Worm (Caenorhabditis elegans) whole organism, L4/young adult: Measurements from ENCODE around the gene Y45F10B.12.
"Not testable (repeated sequence)": the region's sequence is repeated elsewhere in the genome, so short reads cannot be mapped to it uniquely, and the experiment has no call there.

Experiments used
- W03F9.2 ChIP-seq: fragments of 150-350 bp; optimal IDR thresholded peaks from 2 replicates; lab custom pipeline; 2014; ENCODE audit warnings: missing biosample characterization, missing genetic modification characterization
- dao-5 ChIP-seq: sonication (generic microtip); optimal IDR thresholded peaks from 2 replicates; lab custom pipeline; 2016; ENCODE audit warnings: missing genotype, missing genetic modification characterization, moderate library complexity, missing compliant biosample characterization
- him-1 ChIP-seq: sonication (generic microtip); optimal IDR thresholded peaks from 2 replicates; lab custom pipeline; 2016; ENCODE audit warnings: missing genotype, missing genetic modification reagents, missing genetic modification characterization, missing compliant biosample characterization

Y45F10B.12 gene

ce11 chrIV:13578953-13579352, 8.3 kb upstream of the Y45F10B.12 start, which contains the start of gene sru-16:
sru-16 (plus strand) TSS chrIV:13579253.
- TF ChIP-seq dao-5 (tag; lab: Kevin White, UChicago); W03F9.2; him-1 (tag; lab: Kevin White, UChicago): not testable (repeated sequence)

- TF ChIP-seq dao-5 (tag; lab: Kevin White, UChicago) (no peak), him-1 (tag; lab: Kevin White, UChicago) (no peak), W03F9.2 (no peak)
Measured at ce11 chrIV:13582909-13583308, 4.4 kb upstream of the Y45F10B.12 start, which contains the start of gene sru-12. sru-12 (plus strand) TSS chrIV:13583209.

ce11 chrIV:13584646-13585045, 2.6 kb upstream of the Y45F10B.12 start, which contains the start of gene sru-11:
sru-11 (plus strand) TSS chrIV:13584946.
- no peak for TF ChIP-seq him-1 (tag; lab: Kevin White, UChicago)

ce11 chrIV:13588544-13589043, 1.3 kb downstream of the Y45F10B.12 start, which contains the start of gene sru-9:
sru-9 (plus strand) TSS chrIV:13588993.
- TF ChIP-seq dao-5 (tag; lab: Kevin White, UChicago); him-1 (tag; lab: Kevin White, UChicago); W03F9.2: not testable (repeated sequence)

ce11 chrIV:13591645-13592044, 4.4 kb downstream of the Y45F10B.12 start, which contains the start of gene tsp-5:
tsp-5 (minus strand) TSS chrIV:13591745.
- no peak for TF ChIP-seq W03F9.2

- no peak for TF ChIP-seq W03F9.2
- no peak for TF ChIP-seq dao-5 (tag; lab: Kevin White, UChicago)
- TF ChIP-seq him-1 (tag; lab: Kevin White, UChicago): no peak
Measured at ce11 chrIV:13593351-13593750, 6.1 kb downstream of the Y45F10B.12 start, which contains the start of gene Y45F10B.3. Y45F10B.3 (plus strand) TSS chrIV:13593651.

- not testable (repeated sequence) for TF ChIP-seq dao-5 (tag; lab: Kevin White, UChicago); W03F9.2; him-1 (tag; lab: Kevin White, UChicago)
Measured at ce11 chrIV:13597813-13598212, 10.5 kb downstream of the Y45F10B.12 start, which contains the start of gene Y45F10B.9. Y45F10B.9 (minus strand) TSS chrIV:13597913.

ce11 chrIV:13600643-13601042, 13.4 kb downstream of the Y45F10B.12 start:
- TF ChIP-seq him-1 (tag; lab: Kevin White, UChicago) (no peak), dao-5 (tag; lab: Kevin White, UChicago) (no peak), W03F9.2 (no peak)

ce11 chrIV:13601428-13601827, 14.2 kb downstream of the Y45F10B.12 start:
- TF ChIP-seq dao-5 (tag; lab: Kevin White, UChicago): no peak
- no peak for TF ChIP-seq W03F9.2
- TF ChIP-seq him-1 (tag; lab: Kevin White, UChicago): no peak

- TF ChIP-seq dao-5 (tag; lab: Kevin White, UChicago): no peak
- no peak for TF ChIP-seq W03F9.2
- TF ChIP-seq him-1 (tag; lab: Kevin White, UChicago): no peak
Measured at ce11 chrIV:13601973-13602669, 14.8 kb downstream of the Y45F10B.12 start, which contains the start of gene Y45F10B.59. Y45F10B.59 (plus strand) TSS chrIV:13602619.

- TF ChIP-seq him-1 (tag; lab: Kevin White, UChicago) (no peak), dao-5 (tag; lab: Kevin White, UChicago) (no peak), W03F9.2 (no peak)
Measured at ce11 chrIV:13609755-13610154, 22.5 kb downstream of the Y45F10B.12 start, which contains the start of gene C08F11.13. C08F11.13 (minus strand) TSS chrIV:13609892.

ce11 chrIV:13619203-13619602, 31.9 kb downstream of the Y45F10B.12 start, which contains the start of gene C08F11.3:
C08F11.3 (plus strand) TSS chrIV:13619503.
- TF ChIP-seq W03F9.2: no peak
- no peak for TF ChIP-seq dao-5 (tag; lab: Kevin White, UChicago)
- no peak for TF ChIP-seq him-1 (tag; lab: Kevin White, UChicago)

- TF ChIP-seq W03F9.2: no peak
- no peak for TF ChIP-seq him-1 (tag; lab: Kevin White, UChicago)
- no peak for TF ChIP-seq dao-5 (tag; lab: Kevin White, UChicago)
Measured at ce11 chrIV:13623533-13623932, 36.3 kb downstream of the Y45F10B.12 start, which contains the start of gene C08F11.1. C08F11.1 (plus strand) TSS chrIV:13623833.

- TF ChIP-seq dao-5 (tag; lab: Kevin White, UChicago): no peak
- TF ChIP-seq W03F9.2: no peak
- no peak for TF ChIP-seq him-1 (tag; lab: Kevin White, UChicago)
Measured at ce11 chrIV:13626469-13626868, 39.2 kb downstream of the Y45F10B.12 start, which contains the start of gene sru-21. sru-21 (plus strand) TSS chrIV:13626769.
